Worm (Caenorhabditis elegans): ENCODE data around the gene cutl-1.

ce11 chrV:13428660-13429059, 22.7 kb upstream of the cutl-1 start, which contains the start of gene srd-19:
- TF ChIP-seq nfya-1 (tag; optimal IDR thresholded peaks at IDR 0.05; ENCODE audit: insufficient read depth) (no peak), nhr-11 (tag; optimal IDR thresholded peaks at IDR 0.05) (no peak), pqm-1 (tag; optimal IDR thresholded peaks at IDR 0.05) (no peak), unc-62 (GFP tag; optimal IDR thresholded peaks at IDR 0.05) (no peak), ceh-28 (tag; optimal IDR thresholded peaks at IDR 0.05) (no peak), nhr-237 (tag; optimal IDR thresholded peaks at IDR 0.05) (no peak), ztf-11 (tag; optimal IDR thresholded peaks at IDR 0.05) (no peak), ama-1 (optimal IDR thresholded peaks at IDR 0.05) (no peak), elt-3 (tag; optimal IDR thresholded peaks at IDR 0.05) (no peak), fkh-10 (GFP tag; optimal IDR thresholded peaks at IDR 0.05) (no peak)

Measured in whole organism, L3 larva.